Worm (Caenorhabditis elegans) whole organism, L1 larva: ENCODE data around the gene wht-7.

ENCODE experiments used
- efl-1 ChIP-seq, 4 experiments: fragments of 150-350 bp; optimal IDR thresholded peaks in 3 of 4; peaks in 1 of 4; 1 replicate in 1 of 4; 2 replicates in 3 of 4; lab custom pipeline; 2014; ENCODE audit warnings: missing biosample characterization in 2 of 4, missing genetic modification characterization in 2 of 4, missing genetic modification reagents in 2 of 4
- egl-13 ChIP-seq: sonication (generic microtip); optimal IDR thresholded peaks from 2 replicates; lab custom pipeline; 2016; ENCODE audit warnings: missing genotype, missing genetic modification reagents, missing genetic modification characterization, missing compliant biosample characterization
- elt-3 ChIP-seq, 6 experiments: fragments of 150-350 bp in 1 of 6; sonication (generic microtip); optimal IDR thresholded peaks; 2 replicates each; lab custom pipeline; 2017 to 2018; ENCODE audit warnings: missing biosample characterization in 6 of 6, missing genetic modification characterization in 6 of 6, inconsistent platforms in 1 of 6
- hlh-4 ChIP-seq: sonication (generic microtip); optimal IDR thresholded peaks from 2 replicates; lab custom pipeline; 2016; ENCODE audit warnings: mild to moderate bottlenecking, missing genetic modification characterization, missing compliant biosample characterization
- nhr-237 ChIP-seq: fragments of 150-350 bp; optimal IDR thresholded peaks from 2 replicates; lab custom pipeline; 2014; ENCODE audit warnings: missing biosample characterization, missing genetic modification characterization
- unc-62 ChIP-seq: fragments of 150-350 bp; optimal IDR thresholded peaks from 2 replicates; lab custom pipeline; 2014; ENCODE audit warnings: missing biosample characterization, missing genetic modification reagents, missing genetic modification characterization
- ztf-11 ChIP-seq, 2 experiments: sonication (generic microtip); optimal IDR thresholded peaks; 2 replicates each; lab custom pipeline; 2016 to 2017; ENCODE audit warnings: missing genetic modification characterization in 2 of 2, missing biosample characterization in 1 of 2, missing compliant biosample characterization in 1 of 2

DNA sequence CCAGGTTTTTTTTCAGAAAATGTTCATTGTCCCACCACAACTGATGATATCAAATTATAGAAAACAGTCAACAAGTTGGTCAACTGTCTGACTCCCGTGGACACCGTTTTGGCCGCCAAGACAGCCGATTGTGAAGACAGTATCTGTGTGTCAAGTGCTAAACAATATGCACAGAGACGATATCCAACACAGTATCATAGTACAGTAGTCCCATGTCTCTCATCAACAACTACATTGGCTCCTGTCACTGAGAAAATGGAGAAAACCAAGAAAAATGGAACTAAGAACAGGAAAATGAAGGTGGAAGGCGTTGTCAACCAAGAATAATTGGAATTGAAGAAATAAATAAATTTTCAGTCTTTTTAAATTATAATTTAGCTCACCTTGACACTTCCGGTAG, 713 bp downstream of the wht-7 start:
- TF ChIP-seq efl-1 (optimal IDR thresholded peaks at IDR 0.05; lab: Kevin White, UChicago) (no peak), efl-1 (GFP tag; optimal IDR thresholded peaks at IDR 0.05 in 1 of 2; lab: Kevin White, UChicago) (no peak), egl-13 (tag; lab: Kevin White, UChicago) (no peak), nhr-237 (no peak), elt-3 (tag; optimal IDR thresholded peaks at IDR 0.05; lab: Kevin White, UChicago) (no peak), ztf-11 (tag; optimal IDR thresholded peaks at IDR 0.05; lab: Kevin White, UChicago) (no peak), unc-62 (GFP tag; lab: Kevin White, UChicago) (no peak), hlh-4 (tag; lab: Kevin White, UChicago) (no peak)
